Worm (Caenorhabditis elegans) whole organism, early embryonic: ENCODE results near the gene idpp-15.

Source experiments
- ama-1 ChIP-seq: fragments of 150-350 bp; optimal IDR thresholded peaks from 2 replicates; lab custom pipeline; 2014
- ceh-13 ChIP-seq: fragments of 200-800 bp; sonication (Bioruptor generic); optimal IDR thresholded peaks from 2 replicates; lab custom pipeline; 2018; ENCODE audit warnings: mild to moderate bottlenecking, missing genetic modification characterization, missing compliant biosample characterization
- ets-7 ChIP-seq: sonication (generic microtip); optimal IDR thresholded peaks from 2 replicates; lab custom pipeline; 2016; ENCODE audit warnings: missing genotype, missing genetic modification characterization, missing compliant biosample characterization
- flt-1 ChIP-seq: fragments of 200-800 bp; sonication (Bioruptor generic); IDR thresholded peaks from 2 replicates; pipeline ENCODE4 v1.3.6; 2022; ENCODE audit warnings: missing genetic modification characterization, missing compliant biosample characterization
- tbx-11 ChIP-seq: fragments of 200-800 bp; sonication (Bioruptor generic); IDR thresholded peaks from 2 replicates; pipeline ENCODE4 v1.3.6; 2022; ENCODE audit warnings: missing genetic modification characterization, missing compliant biosample characterization
- tbx-37 ChIP-seq: fragments of 200-800 bp; sonication (Bioruptor generic); conservative IDR thresholded peaks from 2 replicates; pipeline ENCODE4 v1.3.6; 2022; ENCODE audit warnings: missing genetic modification reagents, missing genetic modification characterization, missing compliant biosample characterization

DNA sequence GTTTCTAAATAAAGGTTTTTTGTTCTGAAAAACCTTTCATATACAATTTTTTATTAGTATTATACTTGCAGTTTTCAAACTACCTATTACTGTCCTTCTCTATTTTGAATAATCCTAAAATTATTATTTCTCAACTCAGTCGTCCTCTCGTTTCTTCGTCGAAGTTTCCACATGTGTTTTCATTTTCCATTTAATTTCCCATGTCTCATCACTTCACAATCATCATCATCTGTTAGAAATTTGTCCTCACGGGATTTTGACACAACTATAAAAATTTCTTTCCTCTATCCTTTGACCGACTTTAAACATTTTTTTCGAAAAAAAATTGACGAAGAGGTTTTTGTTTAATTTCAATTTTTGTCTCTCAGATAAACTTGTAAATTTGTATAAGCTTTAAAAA lies 10.6 kb downstream of the idpp-15 start:
- TF ChIP-seq ets-7 (tag; lab: Kevin White, UChicago) (no peak), ama-1 (no peak), tbx-11 (GFP tag; lab: Robert Waterston, UW) (no peak), ceh-13 (GFP tag; lab: Kevin White, UChicago) (no peak), tbx-37 (GFP tag; lab: Robert Waterston, UW) (no peak), flt-1 (GFP tag; lab: Robert Waterston, UW) (no peak)
